Fruit fly (Drosophila melanogaster): ENCODE measurements around the gene brv1.

brv1 gene

DNA sequence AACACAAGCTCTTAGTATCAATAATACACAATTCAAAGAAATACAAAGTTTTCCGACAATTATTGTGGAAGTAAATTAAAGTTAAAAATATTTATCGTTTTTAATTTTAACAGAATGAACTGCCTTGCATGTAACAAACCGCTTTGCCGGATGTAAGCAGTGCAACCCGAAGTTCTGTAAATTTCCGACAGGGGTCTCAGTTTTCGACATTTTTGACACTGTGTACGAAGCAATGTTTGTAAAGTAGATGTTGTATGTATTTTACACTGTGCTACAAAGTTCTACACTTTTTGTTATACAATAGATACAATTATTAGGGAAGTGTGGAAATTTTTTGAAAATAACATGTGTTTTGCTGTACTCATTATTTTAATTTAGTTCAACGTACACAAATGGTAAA is 30.2 kb upstream of the brv1 start (continued):
- TF ChIP-seq ken (GFP tag; IDR thresholded peaks at IDR 0.05): peak; percentile 96
- TF ChIP-seq Ets65A (GFP tag): peak; percentile 100
- TF ChIP-seq Dll (GFP tag; IDR thresholded peaks at IDR 0.05; ENCODE audit: partially characterized antibody): no peak
- TF ChIP-seq al (GFP tag; IDR thresholded peaks at IDR 0.05): peak; percentile 91
- TF ChIP-seq CG16863 (GFP tag; optimal IDR thresholded peaks at IDR 0.05): peak; percentile 76
- peak; percentile 81 for TF ChIP-seq gsb (GFP tag; IDR thresholded peaks at IDR 0.05)
- TF ChIP-seq CG16779 (GFP tag; IDR thresholded peaks at IDR 0.05): peak; percentile 92
- TF ChIP-seq CG11456 (GFP tag; IDR thresholded peaks at IDR 0.05): peak; percentile 99
- peak; percentile 79 for TF ChIP-seq CG2712 (tag; optimal IDR thresholded peaks at IDR 0.05)
- TF ChIP-seq HLH3B (GFP tag; IDR thresholded peaks at IDR 0.05): peak; percentile 94
- TF ChIP-seq CG10267 (tag; optimal IDR thresholded peaks at IDR 0.05): peak; percentile 70
- TF ChIP-seq CG12155 (GFP tag; optimal IDR thresholded peaks at IDR 0.05): peak; percentile 70
- TF ChIP-seq eve (GFP tag; optimal IDR thresholded peaks at IDR 0.05): no peak
- TF ChIP-seq ewg (GFP tag; optimal IDR thresholded peaks at IDR 0.05): peak; percentile 75
- TF ChIP-seq Mad (GFP tag; optimal IDR thresholded peaks at IDR 0.05): peak; percentile 81
- TF ChIP-seq gt (GFP tag; IDR thresholded peaks at IDR 0.05): peak; percentile 84
- TF ChIP-seq pfk (GFP tag; optimal IDR thresholded peaks at IDR 0.05): peak; percentile 62
- peak; percentile 88 for TF ChIP-seq E2f1 (GFP tag; IDR thresholded peaks at IDR 0.05)
- peak; percentile 76 for TF ChIP-seq CG18262 (tag; optimal IDR thresholded peaks at IDR 0.05)
- peak; percentile 83 for TF ChIP-seq CG10274 (GFP tag; optimal IDR thresholded peaks at IDR 0.05)
- TF ChIP-seq da (GFP tag; optimal IDR thresholded peaks at IDR 0.05): peak; percentile 74
- peak; percentile 89; the same call in 2 of the 3 replicates for TF ChIP-seq CG3726 (GFP tag; IDR thresholded peaks at IDR 0.05)
- no peak for TF ChIP-seq CG6683 (GFP tag; optimal IDR thresholded peaks at IDR 0.05)
- peak; percentile 96 for TF ChIP-seq CG9817 (tag; optimal IDR thresholded peaks at IDR 0.05)
- peak; percentile 64; the same call in 1 of the 2 replicates for TF ChIP-seq Taf1 (GFP tag; IDR thresholded peaks at IDR 0.05)
- TF ChIP-seq scrt (GFP tag; optimal IDR thresholded peaks at IDR 0.05): peak; percentile 64
- peak; percentile 41; the same call in 1 of the 2 replicates for TF ChIP-seq Adf1 (GFP tag; IDR thresholded peaks at IDR 0.05)
- TF ChIP-seq Meics (GFP tag; optimal IDR thresholded peaks at IDR 0.05): peak; percentile 92
- peak; percentile 77 for TF ChIP-seq Six4 (GFP tag; optimal IDR thresholded peaks at IDR 0.05)
- peak; percentile 91 for TF ChIP-seq Fer2 (tag; optimal IDR thresholded peaks at IDR 0.05)
- peak; percentile 94 for TF ChIP-seq CG4424 (GFP tag; optimal IDR thresholded peaks at IDR 0.05)
- TF ChIP-seq CG13123 (GFP tag; optimal IDR thresholded peaks at IDR 0.05): peak; percentile 63
- no peak for TF ChIP-seq chinmo (GFP tag; IDR thresholded peaks at IDR 0.05; ENCODE audit: partially characterized antibody)
- peak; percentile 48 for TF ChIP-seq CG4707 (GFP tag; optimal IDR thresholded peaks at IDR 0.05)
- TF ChIP-seq ro (GFP tag; IDR thresholded peaks at IDR 0.05): peak; percentile 82; the same call in 1 of the 2 replicates
- peak; percentile 75 for TF ChIP-seq Mes4 (GFP tag; optimal IDR thresholded peaks at IDR 0.05)
- TF ChIP-seq Poxn (GFP tag; IDR thresholded peaks at IDR 0.05): peak; percentile 64
- peak; percentile 92 for TF ChIP-seq Hsf (GFP tag; optimal IDR thresholded peaks at IDR 0.05)
- TF ChIP-seq Doc3 (GFP tag; IDR thresholded peaks at IDR 0.05; ENCODE audit: partially characterized antibody): no peak
- TF ChIP-seq ttk (GFP tag; IDR thresholded peaks at IDR 0.05): peak; percentile 96
- peak; percentile 88 for TF ChIP-seq Abd-B (GFP tag; optimal IDR thresholded peaks at IDR 0.05)
- peak; percentile 97 for TF ChIP-seq CG11085 (GFP tag; IDR thresholded peaks at IDR 0.05)
- peak; percentile 85; the same call in 1 of the 2 replicates for TF ChIP-seq CG14014 (GFP tag; IDR thresholded peaks at IDR 0.05)
- peak; percentile 61 for TF ChIP-seq CG6854 (GFP tag; optimal IDR thresholded peaks at IDR 0.05)
- TF ChIP-seq CG33557 (GFP tag; optimal IDR thresholded peaks at IDR 0.05): peak; percentile 59
- TF ChIP-seq CG3847 (GFP tag; IDR thresholded peaks at IDR 0.05): peak; percentile 90
- peak; percentile 89 for TF ChIP-seq CG1024 (GFP tag; IDR thresholded peaks at IDR 0.05)
- peak in 1 of 2 experiments; percentile 50 for TF ChIP-seq crp (GFP tag; optimal IDR thresholded peaks at IDR 0.05)
- TF ChIP-seq Kr (GFP tag; optimal IDR thresholded peaks at IDR 0.05): no peak
- TF ChIP-seq CG17385 (GFP tag; optimal IDR thresholded peaks at IDR 0.05): peak; percentile 60
- TF ChIP-seq en (GFP tag; optimal IDR thresholded peaks at IDR 0.05): peak; percentile 90

Data from whole organism, embryonic.